Fruit fly (Drosophila melanogaster) whole organism, embryonic: ENCODE measurements around the gene CG32271.

Source experiments
- Abd-B ChIP-seq: fragments of 200-800 bp; sonication (Bioruptor generic); optimal IDR thresholded peaks from 2 replicates; lab custom pipeline; 2018; ENCODE audit warnings: missing biosample characterization, mild to moderate bottlenecking, missing genetic modification characterization, moderate library complexity
- Ada2b ChIP-seq: fragments of 200-800 bp; sonication (Bioruptor generic); IDR thresholded peaks from 2 replicates; pipeline ENCODE4 v1.3.6; 2022; ENCODE audit warnings: missing biosample characterization, missing genetic modification characterization
- CG10147 ChIP-seq: fragments of 200-800 bp; sonication (Bioruptor generic); optimal IDR thresholded peaks from 2 replicates; lab custom pipeline; 2019; ENCODE audit warnings: missing biosample characterization, mild to moderate bottlenecking, missing genetic modification characterization, moderate library complexity
- CG12104 ChIP-seq: fragments of 200-800 bp; sonication (Bioruptor generic); optimal IDR thresholded peaks from 3 replicates; lab custom pipeline; 2016; ENCODE audit warnings: missing biosample characterization, missing genetic modification characterization
- CG15073 ChIP-seq: fragments of 200-800 bp; sonication (Bioruptor generic); optimal IDR thresholded peaks from 2 replicates; lab custom pipeline; 2016; ENCODE audit warnings: missing biosample characterization, missing genetic modification characterization
- CG15479 ChIP-seq: fragments of 200-800 bp; sonication (Bioruptor generic); optimal IDR thresholded peaks from 3 replicates; lab custom pipeline; 2019; ENCODE audit warnings: missing biosample characterization, mild to moderate bottlenecking, missing genetic modification characterization, moderate library complexity
- CG17186 ChIP-seq: fragments of 200-800 bp; sonication (Bioruptor generic); optimal IDR thresholded peaks from 3 replicates; lab custom pipeline; 2017; ENCODE audit warnings: missing biosample characterization, missing genetic modification reagents, missing genetic modification characterization
- CG17385 ChIP-seq: fragments of 200-800 bp; sonication (Bioruptor generic); optimal IDR thresholded peaks from 3 replicates; lab custom pipeline; 2018; ENCODE audit warnings: missing biosample characterization, mild to moderate bottlenecking, missing genetic modification characterization
- CG17802 ChIP-seq: fragments of 200-800 bp; sonication (Bioruptor generic); optimal IDR thresholded peaks from 2 replicates; lab custom pipeline; 2018; ENCODE audit warnings: missing biosample characterization, mild to moderate bottlenecking, missing genetic modification characterization, moderate library complexity
- CG1792 ChIP-seq: fragments of 200-800 bp; sonication (Bioruptor generic); optimal IDR thresholded peaks from 2 replicates; lab custom pipeline; 2016; ENCODE audit warnings: missing biosample characterization, missing genetic modification characterization
- CG3065 ChIP-seq: fragments of 200-800 bp; sonication (Bioruptor generic); optimal IDR thresholded peaks from 2 replicates; lab custom pipeline; 2016; ENCODE audit warnings: missing biosample characterization, missing genetic modification characterization
- CG34376 ChIP-seq: fragments of 200-800 bp; sonication (Bioruptor generic); optimal IDR thresholded peaks from 2 replicates; lab custom pipeline; 2018; ENCODE audit warnings: missing biosample characterization, mild to moderate bottlenecking, missing genetic modification characterization
- CG3726 ChIP-seq: fragments of 200-800 bp; sonication (Bioruptor generic); IDR thresholded peaks from 3 replicates; pipeline ENCODE4, ENCODE4 v1.3.6; 2022; ENCODE audit warnings: missing biosample characterization, missing genetic modification characterization
- CG4282 ChIP-seq: fragments of 200-800 bp; sonication (Bioruptor generic); optimal IDR thresholded peaks from 2 replicates; lab custom pipeline; 2016; ENCODE audit warnings: missing biosample characterization, missing genetic modification characterization
- CG4360 ChIP-seq: fragments of 200-800 bp; sonication (Bioruptor generic); IDR thresholded peaks from 2 replicates; pipeline ENCODE4 v1.3.6; 2022; ENCODE audit warnings: missing biosample characterization, missing genetic modification characterization
- CG8924 ChIP-seq: fragments of 200-800 bp; optimal IDR thresholded peaks from 3 replicates; lab custom pipeline; 2019; ENCODE audit warnings: missing biosample characterization, mild to moderate bottlenecking, missing genetic modification characterization, moderate library complexity
- CG9437 ChIP-seq: fragments of 200-800 bp; sonication (Bioruptor generic); optimal IDR thresholded peaks from 2 replicates; lab custom pipeline; 2018; ENCODE audit warnings: missing biosample characterization, mild to moderate bottlenecking, missing genetic modification characterization
- CG9797 ChIP-seq: fragments of 200-800 bp; sonication (Bioruptor generic); optimal IDR thresholded peaks from 3 replicates; lab custom pipeline; 2018; ENCODE audit warnings: missing biosample characterization, mild to moderate bottlenecking, missing genetic modification characterization
- CrebB ChIP-seq: fragments of 200-800 bp; sonication (Bioruptor generic); optimal IDR thresholded peaks from 3 replicates; lab custom pipeline; 2018; ENCODE audit warnings: missing biosample characterization, mild to moderate bottlenecking, missing genetic modification characterization
- Dek ChIP-seq: fragments of 200-800 bp; sonication (Bioruptor generic); optimal IDR thresholded peaks from 3 replicates; lab custom pipeline; 2019; ENCODE audit warnings: missing biosample characterization, mild to moderate bottlenecking, missing genetic modification characterization, moderate library complexity
- Ets65A ChIP-seq: fragments of 200-800 bp; sonication (Bioruptor generic); peaks from one replicate; lab custom pipeline; 2016; ENCODE audit warnings: missing biosample characterization, missing genetic modification characterization
- HLH3B ChIP-seq: fragments of 200-800 bp; sonication (Bioruptor generic); IDR thresholded peaks from 2 replicates; pipeline ENCODE4 v1.3.6; 2022; ENCODE audit warnings: missing biosample characterization, missing genetic modification characterization
- HmgD ChIP-seq: fragments of 200-800 bp; sonication (Bioruptor generic); optimal IDR thresholded peaks from 3 replicates; lab custom pipeline; 2016; ENCODE audit warnings: missing biosample characterization, missing genetic modification characterization
- Jarid2 ChIP-seq: fragments of 200-800 bp; sonication (Bioruptor generic); optimal IDR thresholded peaks from 3 replicates; lab custom pipeline; 2017; ENCODE audit warnings: mild to moderate bottlenecking, missing biosample characterization, missing genetic modification reagents, missing genetic modification characterization
- NC2β ChIP-seq: fragments of 200-800 bp; sonication (Bioruptor generic); optimal IDR thresholded peaks from 2 replicates; lab custom pipeline; 2016; ENCODE audit warnings: missing biosample characterization, missing genetic modification characterization
- Neu2 ChIP-seq: fragments of 200-800 bp; sonication (Bioruptor generic); optimal IDR thresholded peaks from 3 replicates; lab custom pipeline; 2016; ENCODE audit warnings: missing biosample characterization, missing genetic modification characterization, borderline replicate concordance
- Optix ChIP-seq: fragments of 200-800 bp; sonication (Bioruptor generic); IDR thresholded peaks from 3 replicates; pipeline ENCODE4 v1.3.6; 2022; ENCODE audit warnings: missing biosample characterization, missing genetic modification characterization
- Rfx ChIP-seq: fragments of 200-800 bp; sonication (Bioruptor generic); IDR thresholded peaks from 2 replicates; pipeline ENCODE4 v1.3.6; 2022; ENCODE audit warnings: missing biosample characterization, missing genetic modification characterization
- Rx ChIP-seq: fragments of 200-800 bp; sonication (Bioruptor generic); IDR thresholded peaks from 2 replicates; pipeline ENCODE4 v1.3.6; 2022; ENCODE audit warnings: missing biosample characterization, missing genetic modification characterization
- Taf1 ChIP-seq: fragments of 200-800 bp; sonication (Bioruptor generic); IDR thresholded peaks from 2 replicates; pipeline ENCODE4 v1.3.6; 2022; ENCODE audit warnings: missing biosample characterization, missing genetic modification characterization
- amos ChIP-seq: fragments of 200-800 bp; sonication (Bioruptor generic); IDR thresholded peaks from 2 replicates; pipeline ENCODE4 v1.3.6; 2022; ENCODE audit warnings: missing biosample characterization, missing genetic modification characterization; ENCODE audit not compliant: partially characterized antibody
- bab2 ChIP-seq: fragments of 200-800 bp; sonication (Bioruptor generic); optimal IDR thresholded peaks from 2 replicates; lab custom pipeline; 2016; ENCODE audit warnings: missing biosample characterization, missing genetic modification characterization
- cg ChIP-seq: fragments of 200-800 bp; sonication (Bioruptor generic); optimal IDR thresholded peaks from 3 replicates; lab custom pipeline; 2019; ENCODE audit warnings: missing biosample characterization, mild to moderate bottlenecking, missing genetic modification characterization, moderate library complexity
- chm ChIP-seq: fragments of 200-800 bp; sonication (Bioruptor generic); IDR thresholded peaks from 2 replicates; pipeline ENCODE4 v1.3.6; 2022; ENCODE audit warnings: missing biosample characterization, missing genetic modification characterization
- croc ChIP-seq: fragments of 200-800 bp; sonication (Bioruptor generic); conservative IDR thresholded peaks from 3 replicates; pipeline ENCODE4 v1.3.6; 2022; ENCODE audit warnings: missing biosample characterization, missing genetic modification characterization
- crol ChIP-seq: fragments of 200-800 bp; sonication (Bioruptor generic); IDR thresholded peaks from 2 replicates; pipeline ENCODE4 v1.3.6; 2022; ENCODE audit warnings: missing biosample characterization, missing genetic modification characterization
- fd64A ChIP-seq: fragments of 200-800 bp; sonication (Bioruptor generic); optimal IDR thresholded peaks from 3 replicates; lab custom pipeline; 2018; ENCODE audit warnings: missing biosample characterization, mild to moderate bottlenecking, missing genetic modification characterization
- h ChIP-seq: fragments of >200 bp; optimal IDR thresholded peaks from 2 replicates; lab custom pipeline; 2017
- jumu ChIP-seq: fragments of 200-800 bp; sonication (Bioruptor generic); optimal IDR thresholded peaks from 3 replicates; lab custom pipeline; 2016; ENCODE audit warnings: missing biosample characterization, missing genetic modification characterization
- kah ChIP-seq: fragments of 200-800 bp; sonication (Bioruptor generic); optimal IDR thresholded peaks from 2 replicates; lab custom pipeline; 2018; ENCODE audit warnings: missing biosample characterization, mild to moderate bottlenecking, missing genetic modification characterization
- klu ChIP-seq: fragments of 200-800 bp; sonication (Bioruptor generic); IDR thresholded peaks from 2 replicates; pipeline ENCODE4 v1.3.6; 2022; ENCODE audit warnings: missing biosample characterization, missing genetic modification characterization
- nerfin-1 ChIP-seq: fragments of 200-800 bp; sonication (Bioruptor generic); optimal IDR thresholded peaks from 3 replicates; lab custom pipeline; 2019; ENCODE audit warnings: missing biosample characterization, mild to moderate bottlenecking, missing genetic modification characterization, moderate library complexity
- pb ChIP-seq: fragments of 200-800 bp; sonication (Bioruptor generic); optimal IDR thresholded peaks from 3 replicates; lab custom pipeline; 2016; ENCODE audit warnings: missing biosample characterization, missing genetic modification characterization
- pum ChIP-seq: fragments of 200-800 bp; sonication (Bioruptor generic); optimal IDR thresholded peaks from 2 replicates; lab custom pipeline; 2016; ENCODE audit warnings: missing biosample characterization, missing genetic modification characterization
- rib ChIP-seq: fragments of 200-800 bp; sonication (Bioruptor generic); IDR thresholded peaks from 2 replicates; pipeline ENCODE4 v1.3.6; 2022; ENCODE audit warnings: missing biosample characterization, missing genetic modification characterization
- sna ChIP-seq: fragments of 200-800 bp; sonication (Bioruptor generic); IDR thresholded peaks from 2 replicates; pipeline ENCODE4 v1.3.6; 2022; ENCODE audit warnings: missing biosample characterization, missing genetic modification characterization; ENCODE audit not compliant: partially characterized antibody
- tgo ChIP-seq: fragments of 200-800 bp; sonication (Bioruptor generic); IDR thresholded peaks from 3 replicates; pipeline ENCODE4 v1.3.6; 2022; ENCODE audit warnings: missing biosample characterization, missing genetic modification characterization
- tio ChIP-seq: fragments of 200-800 bp; sonication (Bioruptor generic); optimal IDR thresholded peaks from 2 replicates; lab custom pipeline; 2017; ENCODE audit warnings: missing biosample characterization, missing genetic modification characterization, inconsistent platforms
- twi ChIP-seq: fragments of 200-800 bp; optimal IDR thresholded peaks from 2 replicates; lab custom pipeline; 2019; ENCODE audit warnings: missing biosample characterization, mild to moderate bottlenecking, missing genetic modification characterization, moderate library complexity
- zf30C ChIP-seq: fragments of 200-800 bp; sonication (Bioruptor generic); optimal IDR thresholded peaks from 3 replicates; lab custom pipeline; 2018; ENCODE audit warnings: missing biosample characterization, mild to moderate bottlenecking, missing genetic modification characterization

Gene CG32271

DNA sequence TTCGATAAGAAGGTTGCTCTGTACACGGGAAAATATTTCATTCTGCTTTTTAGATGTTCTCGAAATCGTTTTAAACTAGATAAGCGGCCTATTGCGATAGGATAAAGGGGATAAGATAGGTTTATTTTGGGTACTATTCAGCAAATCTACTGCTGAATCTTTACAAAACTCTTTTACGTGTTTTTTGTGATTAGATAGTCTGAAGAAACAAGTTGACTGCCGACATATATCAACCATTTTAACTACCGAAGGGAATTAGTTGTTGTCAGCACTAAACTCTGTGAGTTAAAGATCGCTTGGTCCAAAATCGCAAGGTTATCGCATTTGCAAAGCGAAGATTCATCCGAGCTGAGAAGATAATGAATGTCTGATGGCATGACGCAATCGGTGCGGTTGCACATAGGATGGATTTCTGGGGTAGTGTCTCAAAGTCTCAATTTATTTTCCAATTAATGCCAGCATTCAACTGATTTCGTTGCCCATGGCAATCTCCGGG lies 36.7 kb downstream of the CG32271 start, which contains the start of gene Asciz:
TSS of gene Asciz (minus strand) at position 51 of the 496 bp plus-strand sequence.
- TF ChIP-seq Rfx (GFP tag; lab: Robert Waterston, UW) (peak; percentile 28; the same call in 1 of the 2 replicates), sna (GFP tag; lab: Robert Waterston, UW) (no peak), Ets65A (GFP tag; lab: Kevin White, UChicago) (no peak), CG15479 (GFP tag; lab: Kevin White, UChicago) (peak; percentile 4)
- TF ChIP-seq, all 482 proteins: peak for 2

DNA sequence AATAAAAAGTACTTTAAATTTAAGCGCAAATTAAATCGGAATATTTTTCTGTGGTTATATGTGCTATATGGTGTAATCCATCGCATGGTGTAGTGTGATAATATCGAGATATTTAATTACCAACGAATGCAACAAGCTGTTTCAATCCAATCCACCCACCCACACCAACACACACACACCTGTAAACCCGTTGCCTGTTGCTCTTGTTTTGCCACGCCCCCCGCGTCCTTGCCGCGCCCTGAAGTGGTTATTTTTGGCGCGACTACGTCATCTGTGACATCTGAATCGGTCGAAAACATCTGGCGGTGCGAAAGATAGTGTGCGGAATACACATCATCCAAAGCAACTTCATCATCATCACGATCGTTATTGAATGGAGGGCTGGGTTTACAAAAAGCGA lies 37.6 kb downstream of the CG32271 start:
- TF ChIP-seq twi (tag; lab: Kevin White, UChicago) (peak; percentile 56), fd64A (GFP tag; lab: Kevin White, UChicago) (no peak), crol (GFP tag; lab: Robert Waterston, UW) (peak; percentile 66), amos (no peak), jumu (GFP tag; lab: Kevin White, UChicago) (no peak), CG10147 (GFP tag; lab: Kevin White, UChicago) (no peak), CG17385 (GFP tag; lab: Kevin White, UChicago) (no peak), tgo (GFP tag; lab: Robert Waterston, UW) (no peak), Dek (no peak), kah (GFP tag; lab: Kevin White, UChicago) (peak; percentile 61), NC2β (GFP tag; lab: Kevin White, UChicago) (no peak), Abd-B (GFP tag; lab: Kevin White, UChicago) (no peak), CG15073 (GFP tag; lab: Kevin White, UChicago) (no peak), Jarid2 (GFP tag; lab: Kevin White, UChicago) (no peak), Ada2b (GFP tag; lab: Robert Waterston, UW) (no peak), Rx (no peak), CG34376 (GFP tag; lab: Kevin White, UChicago) (peak; percentile 26), CG4360 (no peak), croc (GFP tag; lab: Robert Waterston, UW) (no peak), CG8924 (no peak), cg (peak; percentile 54), CG4282 (GFP tag; lab: Kevin White, UChicago) (no peak), Optix (no peak), Neu2 (GFP tag; lab: Kevin White, UChicago) (no peak), rib (GFP tag; lab: Robert Waterston, UW) (0 out of 2 replicates have a peak, but pooled peaks have one; percentile 9), CG3726 (GFP tag; lab: Robert Waterston, UW) (no peak), CG3065 (GFP tag; lab: Kevin White, UChicago) (peak; percentile 85), sna (GFP tag; lab: Robert Waterston, UW) (no peak), CG9437 (no peak), bab2 (GFP tag; lab: Kevin White, UChicago) (no peak), CG17186 (GFP tag; lab: Kevin White, UChicago) (no peak), CrebB (no peak), HLH3B (no peak), nerfin-1 (tag; lab: Kevin White, UChicago) (no peak), zf30C (GFP tag; lab: Kevin White, UChicago) (no peak), CG1792 (no peak), CG12104 (GFP tag; lab: Kevin White, UChicago) (no peak), pb (no peak), HmgD (GFP tag; lab: Kevin White, UChicago) (no peak), tio (GFP tag; lab: Kevin White, UChicago) (no peak), pum (no peak), h (no peak), klu (GFP tag; lab: Robert Waterston, UW) (no peak), CG9797 (GFP tag; lab: Kevin White, UChicago) (no peak), Taf1 (no peak), CG17802 (tag; lab: Kevin White, UChicago) (no peak), chm (GFP tag; lab: Robert Waterston, UW) (no peak)
